Worm (Caenorhabditis elegans): ENCODE data around the gene T20D4.15.

DNA sequence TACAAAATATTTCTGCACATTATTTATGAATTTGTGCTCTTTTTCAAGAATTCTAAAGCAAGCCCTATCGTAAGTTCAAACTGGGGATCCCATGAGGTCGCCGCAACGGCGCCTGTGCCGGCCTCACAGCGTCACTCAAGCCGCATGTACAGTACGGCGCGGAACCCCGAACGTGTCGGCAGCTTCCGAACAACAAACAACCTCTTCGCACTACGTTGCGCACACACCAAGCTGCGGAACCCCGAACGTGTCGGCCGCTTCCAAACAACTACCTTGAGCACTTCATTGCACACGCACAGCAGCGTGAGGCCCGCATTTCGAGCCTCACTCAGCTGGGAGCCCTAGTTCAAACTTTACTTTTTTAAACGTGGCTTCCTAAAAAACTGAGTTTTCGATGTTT is 479 bp downstream of the T20D4.15 start:
- TF ChIP-seq ama-1 (optimal IDR thresholded peaks at IDR 0.05) (no peak), lin-39 (tag; optimal IDR thresholded peaks at IDR 0.05) (no peak), nhr-11 (tag; optimal IDR thresholded peaks at IDR 0.05) (no peak)

Data from whole organism, L2 larva.